Fruit fly (Drosophila melanogaster) whole organism, embryonic: ENCODE measurements around the gene CG3566.

Source experiments
- Aef1 ChIP-seq: fragments of 200-800 bp; sonication (Bioruptor generic); IDR thresholded peaks from 3 replicates; pipeline ENCODE4 v1.3.6; 2022; ENCODE audit warnings: missing biosample characterization, missing genetic modification characterization
- BtbVII ChIP-seq: fragments of 200-800 bp; sonication (Bioruptor generic); optimal IDR thresholded peaks from 3 replicates; lab custom pipeline; 2017; ENCODE audit warnings: missing biosample characterization, mild to moderate bottlenecking, missing genetic modification characterization
- Bteb2 ChIP-seq: fragments of 200-800 bp; sonication (Bioruptor generic); optimal IDR thresholded peaks from 2 replicates; lab custom pipeline; 2016; ENCODE audit warnings: missing biosample characterization, missing genetic modification characterization
- CG10431 ChIP-seq: fragments of 200-800 bp; sonication (Bioruptor generic); optimal IDR thresholded peaks from 3 replicates; lab custom pipeline; 2018; ENCODE audit warnings: missing biosample characterization, mild to moderate bottlenecking, missing genetic modification characterization
- CG11093 ChIP-seq: fragments of 200-800 bp; sonication (Bioruptor generic); IDR thresholded peaks from 3 replicates; pipeline ENCODE4 v1.3.6; 2022; ENCODE audit warnings: missing biosample characterization, missing genetic modification characterization
- CG11504 ChIP-seq: fragments of 200-800 bp; sonication (Bioruptor generic); optimal IDR thresholded peaks from 3 replicates; lab custom pipeline; 2019; ENCODE audit warnings: missing biosample characterization, mild to moderate bottlenecking, missing genetic modification characterization, moderate library complexity
- CG16815 ChIP-seq: fragments of 200-800 bp; sonication (Bioruptor generic); optimal IDR thresholded peaks from 3 replicates; lab custom pipeline; 2017; ENCODE audit warnings: missing biosample characterization, mild to moderate bottlenecking, missing genetic modification characterization
- CG17612 ChIP-seq: fragments of 200-800 bp; sonication (Bioruptor generic); IDR thresholded peaks from 2 replicates; pipeline ENCODE4 v1.3.6; 2022; ENCODE audit warnings: missing biosample characterization, missing genetic modification characterization
- CG2202 ChIP-seq: fragments of 200-800 bp; sonication (Bioruptor generic); optimal IDR thresholded peaks from 2 replicates; lab custom pipeline; 2018; ENCODE audit warnings: missing biosample characterization, mild to moderate bottlenecking, missing genetic modification characterization
- CG30020 ChIP-seq: fragments of 200-800 bp; optimal IDR thresholded peaks from 2 replicates; lab custom pipeline; 2019; ENCODE audit warnings: missing biosample characterization, mild to moderate bottlenecking, missing genetic modification characterization, moderate library complexity
- CG32532 ChIP-seq: fragments of 200-800 bp; sonication (Bioruptor generic); IDR thresholded peaks from 2 replicates; pipeline ENCODE4 v1.3.6; 2022; ENCODE audit warnings: missing biosample characterization, missing genetic modification characterization
- CG34376 ChIP-seq: fragments of 200-800 bp; sonication (Bioruptor generic); optimal IDR thresholded peaks from 2 replicates; lab custom pipeline; 2018; ENCODE audit warnings: missing biosample characterization, mild to moderate bottlenecking, missing genetic modification characterization
- CG6254 ChIP-seq: fragments of 200-800 bp; sonication (Bioruptor generic); optimal IDR thresholded peaks from 3 replicates; lab custom pipeline; 2017; ENCODE audit warnings: mild to moderate bottlenecking, missing biosample characterization, missing genetic modification reagents, missing genetic modification characterization
- CG7839 ChIP-seq: fragments of 200-800 bp; sonication (Bioruptor generic); optimal IDR thresholded peaks from 3 replicates; lab custom pipeline; 2018; ENCODE audit warnings: missing biosample characterization, mild to moderate bottlenecking, missing genetic modification characterization, moderate library complexity
- CG8089 ChIP-seq: fragments of 200-800 bp; sonication (Bioruptor generic); optimal IDR thresholded peaks from 3 replicates; lab custom pipeline; 2016; ENCODE audit warnings: missing biosample characterization, missing genetic modification characterization
- CG8924 ChIP-seq: fragments of 200-800 bp; optimal IDR thresholded peaks from 3 replicates; lab custom pipeline; 2019; ENCODE audit warnings: missing biosample characterization, mild to moderate bottlenecking, missing genetic modification characterization, moderate library complexity
- CHES-1-like ChIP-seq: fragments of 200-800 bp; sonication (Bioruptor generic); optimal IDR thresholded peaks from 2 replicates; lab custom pipeline; 2016; ENCODE audit warnings: missing biosample characterization, missing genetic modification characterization
- Chrac-16 ChIP-seq: fragments of 200-800 bp; sonication (Bioruptor generic); optimal IDR thresholded peaks from 3 replicates; lab custom pipeline; 2016; ENCODE audit warnings: missing biosample characterization, missing genetic modification characterization
- E2f2 ChIP-seq: fragments of 200-800 bp; sonication (Bioruptor generic); IDR thresholded peaks from 2 replicates; pipeline ENCODE4 v1.3.6; 2022; ENCODE audit warnings: missing biosample characterization, missing genetic modification characterization
- Eip74EF ChIP-seq, 2 experiments: fragments of 200-800 bp in 1 of 2; fragments of >200 bp in 1 of 2; sonication (Bioruptor generic) in 1 of 2; optimal IDR thresholded peaks; 2 replicates each; lab custom pipeline; 2017 to 2019; ENCODE audit warnings: missing biosample characterization in 2 of 2, missing genetic modification characterization in 2 of 2, mild to moderate bottlenecking in 1 of 2, moderate library complexity in 1 of 2
- Ets97D ChIP-seq: fragments of 200-800 bp; sonication (Bioruptor generic); optimal IDR thresholded peaks from 3 replicates; lab custom pipeline; 2016; ENCODE audit warnings: missing biosample characterization, missing genetic modification characterization
- Gsc ChIP-seq: fragments of 200-800 bp; sonication (Bioruptor generic); IDR thresholded peaks from 2 replicates; pipeline ENCODE4 v1.3.6; 2022; ENCODE audit warnings: missing biosample characterization, missing genetic modification characterization
- Gug ChIP-seq: fragments of 200-800 bp; sonication (Bioruptor generic); IDR thresholded peaks from 4 replicates; pipeline ENCODE4 v1.3.6; 2022; ENCODE audit warnings: missing biosample characterization, missing genetic modification characterization
- MESR4 ChIP-seq: fragments of 200-800 bp; sonication (Bioruptor generic); optimal IDR thresholded peaks from 2 replicates; lab custom pipeline; 2018; ENCODE audit warnings: missing biosample characterization, mild to moderate bottlenecking, missing genetic modification characterization, moderate library complexity
- Ptx1 ChIP-seq: fragments of 200-800 bp; sonication (Bioruptor generic); IDR thresholded peaks from 2 replicates; pipeline ENCODE4 v1.3.6; 2022; ENCODE audit warnings: missing biosample characterization, missing genetic modification characterization
- Six4 ChIP-seq: fragments of 200-800 bp; sonication (Bioruptor generic); optimal IDR thresholded peaks from 2 replicates; lab custom pipeline; 2016; ENCODE audit warnings: missing biosample characterization, missing genetic modification characterization
- Sry-δ ChIP-seq: fragments of 200-800 bp; sonication (Bioruptor generic); optimal IDR thresholded peaks from 2 replicates; lab custom pipeline; 2016; ENCODE audit warnings: missing biosample characterization, missing genetic modification characterization
- Trl ChIP-seq, 3 experiments: fragments of >200 bp in 2 of 3; fragments of 200-800 bp in 1 of 3; sonication (Bioruptor generic) in 1 of 3; optimal IDR thresholded peaks; 2 replicates in 1 of 3; 3 replicates in 2 of 3; lab custom pipeline; 2016 to 2017; ENCODE audit warnings: missing biosample characterization in 1 of 3, missing genetic modification characterization in 1 of 3
- bigmax ChIP-seq: fragments of 200-800 bp; sonication (Bioruptor generic); optimal IDR thresholded peaks from 2 replicates; lab custom pipeline; 2018; ENCODE audit warnings: missing biosample characterization, mild to moderate bottlenecking, missing genetic modification characterization
- cas ChIP-seq: fragments of 200-800 bp; sonication (Bioruptor generic); IDR thresholded peaks from 2 replicates; pipeline ENCODE4 v1.3.6; 2022; ENCODE audit warnings: missing biosample characterization, missing genetic modification characterization
- cato ChIP-seq: fragments of 200-800 bp; sonication (Bioruptor generic); optimal IDR thresholded peaks from 2 replicates; lab custom pipeline; 2016; ENCODE audit warnings: missing biosample characterization, missing genetic modification characterization, borderline replicate concordance
- caup ChIP-seq: fragments of 200-800 bp; sonication (Bioruptor generic); optimal IDR thresholded peaks from 3 replicates; lab custom pipeline; 2017; ENCODE audit warnings: missing biosample characterization, mild to moderate bottlenecking, missing genetic modification characterization, moderate library complexity; ENCODE audit not compliant: severe bottlenecking
- cg ChIP-seq: fragments of 200-800 bp; sonication (Bioruptor generic); optimal IDR thresholded peaks from 3 replicates; lab custom pipeline; 2019; ENCODE audit warnings: missing biosample characterization, mild to moderate bottlenecking, missing genetic modification characterization, moderate library complexity
- ci ChIP-seq: fragments of 200-800 bp; sonication (Bioruptor generic); IDR thresholded peaks from 3 replicates; pipeline ENCODE4 v1.3.6; 2022; ENCODE audit warnings: missing biosample characterization, missing genetic modification characterization
- crol ChIP-seq: fragments of 200-800 bp; sonication (Bioruptor generic); IDR thresholded peaks from 2 replicates; pipeline ENCODE4 v1.3.6; 2022; ENCODE audit warnings: missing biosample characterization, missing genetic modification characterization
- dan ChIP-seq: fragments of 200-800 bp; sonication (Bioruptor generic); IDR thresholded peaks from 2 replicates; pipeline ENCODE4 v1.3.6; 2022; ENCODE audit warnings: missing biosample characterization, missing genetic modification characterization
- dmrt99B ChIP-seq: fragments of 200-800 bp; sonication (Bioruptor generic); optimal IDR thresholded peaks from 2 replicates; lab custom pipeline; 2018; ENCODE audit warnings: missing biosample characterization, mild to moderate bottlenecking, missing genetic modification characterization, moderate library complexity
- ems ChIP-seq: fragments of 200-800 bp; sonication (Bioruptor generic); optimal IDR thresholded peaks from 3 replicates; lab custom pipeline; 2016; ENCODE audit warnings: missing biosample characterization, missing genetic modification characterization
- ewg ChIP-seq: fragments of 200-800 bp; sonication (Bioruptor generic); optimal IDR thresholded peaks from 3 replicates; lab custom pipeline; 2017; ENCODE audit warnings: mild to moderate bottlenecking, missing biosample characterization, missing genetic modification reagents, missing genetic modification characterization
- fd3F ChIP-seq: fragments of 200-800 bp; sonication (Bioruptor generic); optimal IDR thresholded peaks from 2 replicates; lab custom pipeline; 2018; ENCODE audit warnings: missing biosample characterization, mild to moderate bottlenecking, missing genetic modification characterization, moderate library complexity
- gcm2 ChIP-seq: fragments of 200-800 bp; sonication (Bioruptor generic); optimal IDR thresholded peaks from 2 replicates; lab custom pipeline; 2016; ENCODE audit warnings: missing biosample characterization, missing genetic modification characterization
- grau ChIP-seq: fragments of 200-800 bp; optimal IDR thresholded peaks from 3 replicates; lab custom pipeline; 2019; ENCODE audit warnings: missing biosample characterization, mild to moderate bottlenecking, missing genetic modification characterization, moderate library complexity
- insv ChIP-seq, 2 experiments: fragments of 200-800 bp; sonication (Bioruptor generic); optimal IDR thresholded peaks; 3 replicates each; lab custom pipeline; 2016 to 2018; ENCODE audit warnings: missing biosample characterization in 2 of 2, missing genetic modification characterization in 2 of 2
- kay ChIP-seq: fragments of 200-800 bp; sonication (Bioruptor generic); optimal IDR thresholded peaks from 2 replicates; lab custom pipeline; 2016; ENCODE audit warnings: missing biosample characterization, missing genetic modification characterization
- nau ChIP-seq: fragments of 200-800 bp; sonication (Bioruptor generic); optimal IDR thresholded peaks from 3 replicates; lab custom pipeline; 2017; ENCODE audit warnings: missing biosample characterization, mild to moderate bottlenecking, missing genetic modification characterization, missing genetic modification reagents
- p53 ChIP-seq: fragments of 200-800 bp; sonication (Bioruptor generic); optimal IDR thresholded peaks from 2 replicates; lab custom pipeline; 2016; ENCODE audit warnings: missing biosample characterization, missing genetic modification characterization
- pfk ChIP-seq: fragments of 200-800 bp; sonication (Bioruptor generic); optimal IDR thresholded peaks from 2 replicates; lab custom pipeline; 2018; ENCODE audit warnings: missing biosample characterization, mild to moderate bottlenecking, missing genetic modification characterization, moderate library complexity
- psq ChIP-seq: fragments of 200-800 bp; sonication (Bioruptor generic); optimal IDR thresholded peaks from 2 replicates; lab custom pipeline; 2017; ENCODE audit warnings: missing biosample characterization, missing genetic modification characterization
- so ChIP-seq: fragments of 200-800 bp; sonication (Bioruptor generic); IDR thresholded peaks from 3 replicates; pipeline ENCODE4 v1.3.6; 2022; ENCODE audit warnings: missing biosample characterization, missing genetic modification characterization
- wdn ChIP-seq: fragments of 200-800 bp; sonication (Bioruptor generic); IDR thresholded peaks from 2 replicates; pipeline ENCODE4 v1.3.6; 2022; ENCODE audit warnings: missing biosample characterization, missing genetic modification characterization

CG3566 gene

dm6 chrX:6267187-6267711, 9.3 kb downstream of the CG3566 start, which contains the start of gene schlank (continued):
- TF ChIP-seq gcm2 (GFP tag; lab: Kevin White, UChicago) (no peak), CG6254 (no peak), CG2202 (no peak), CG34376 (GFP tag; lab: Kevin White, UChicago) (no peak), CG11093 (GFP tag; lab: Robert Waterston, UW) (peak; percentile 51; the same call in 1 of the 3 replicates), CG8924 (tag; lab: Kevin White, UChicago) (peak; percentile 25), Sry-δ (GFP tag; lab: Kevin White, UChicago) (peak; percentile 30), nau (GFP tag; lab: Kevin White, UChicago) (no peak), Gug (GFP tag; lab: Robert Waterston, UW) (peak; percentile 67), wdn (GFP tag; lab: Robert Waterston, UW) (peak; percentile 56), BtbVII (GFP tag; lab: Kevin White, UChicago) (no peak), so (0 out of 3 replicates have a peak, but pooled peaks have one; percentile 2), CHES-1-like (GFP tag; lab: Kevin White, UChicago) (peak; percentile 9), Aef1 (GFP tag; lab: Robert Waterston, UW) (peak; percentile 30; the same call in 1 of the 3 replicates), Ets97D (GFP tag; lab: Kevin White, UChicago) (peak; percentile 36), CG30020 (tag; lab: Kevin White, UChicago) (peak; percentile 38), Eip74EF (GFP tag; optimal IDR thresholded peaks at IDR 0.05; lab: Kevin White, UChicago) (no peak), Trl (optimal IDR thresholded peaks at IDR 0.05; lab: Kevin White, UChicago) (no peak), Trl (GFP tag; optimal IDR thresholded peaks at IDR 0.05; lab: Kevin White, UChicago) (peak; percentile 51), insv (GFP tag; optimal IDR thresholded peaks at IDR 0.05; lab: Kevin White, UChicago) (peak in 1 of 2 experiments; percentile 12), caup (GFP tag; lab: Kevin White, UChicago) (peak; percentile 20), MESR4 (GFP tag; lab: Kevin White, UChicago) (no peak), CG17612 (peak; percentile 45; the same call in 1 of the 2 replicates), Ptx1 (GFP tag; lab: Robert Waterston, UW) (peak; percentile 77), Chrac-16 (peak; percentile 41), fd3F (GFP tag; lab: Kevin White, UChicago) (peak; percentile 22), ems (GFP tag; lab: Kevin White, UChicago) (peak; percentile 28), cato (GFP tag; lab: Kevin White, UChicago) (no peak), grau (peak; percentile 99), Bteb2 (no peak), E2f2 (GFP tag; lab: Robert Waterston, UW) (peak; percentile 39; the same call in 1 of the 2 replicates), cas (no peak), Gsc (no peak), CG8089 (GFP tag; lab: Kevin White, UChicago) (peak; percentile 47), kay (no peak), CG7839 (no peak), CG32532 (GFP tag; lab: Robert Waterston, UW) (peak; percentile 73), p53 (GFP tag; lab: Kevin White, UChicago) (peak; percentile 14), CG16815 (GFP tag; lab: Kevin White, UChicago) (peak; percentile 33), Six4 (GFP tag; lab: Kevin White, UChicago) (peak; percentile 8), ewg (GFP tag; lab: Kevin White, UChicago) (peak; percentile 39)

- TF ChIP-seq dmrt99B (tag; lab: Kevin White, UChicago) (no peak), psq (GFP tag; lab: Kevin White, UChicago) (no peak), cg (GFP tag; lab: Kevin White, UChicago) (peak; percentile 39), ci (0 out of 3 replicates have a peak, but pooled peaks have one; percentile 20), dan (no peak), bigmax (GFP tag; lab: Kevin White, UChicago) (peak; percentile 87), Trl (optimal IDR thresholded peaks at IDR 0.05; lab: Kevin White, UChicago) (peak; percentile 30 to 58), Trl (GFP tag; optimal IDR thresholded peaks at IDR 0.05; lab: Kevin White, UChicago) (no peak), pfk (GFP tag; lab: Kevin White, UChicago) (peak; percentile 85), crol (peak; percentile 76), CG10431 (GFP tag; lab: Kevin White, UChicago) (peak; percentile 91), CG11504 (peak; percentile 29)
- TF ChIP-seq, all 482 proteins: peak for 8
These were observed 10.4 kb downstream of the CG3566 start for dm6 chrX:6266092-6266491.
